Fruit fly (Drosophila melanogaster) whole organism, embryonic: ENCODE results near the gene Mbs.
A peak's percentile ranks its signal among the peaks of the same experiment; 100 is the strongest.

Source experiments
- E2f2 ChIP-seq: fragments of 200-800 bp; sonication (Bioruptor generic); IDR thresholded peaks from 2 replicates; pipeline ENCODE4 v1.3.6; 2022; ENCODE audit warnings: missing biosample characterization, missing genetic modification characterization
- HLHmδ ChIP-seq: fragments of 200-800 bp; sonication (Bioruptor generic); optimal IDR thresholded peaks from 2 replicates; lab custom pipeline; 2018; ENCODE audit warnings: missing biosample characterization, mild to moderate bottlenecking, missing genetic modification characterization, moderate library complexity
- Hmr ChIP-seq: fragments of 200-800 bp; sonication (Bioruptor generic); optimal IDR thresholded peaks from 3 replicates; lab custom pipeline; 2017; ENCODE audit warnings: mild to moderate bottlenecking, missing biosample characterization, missing genetic modification reagents, missing genetic modification characterization
- Stat92E ChIP-seq, 3 experiments: fragments of >200 bp in 2 of 3; fragments of 200-800 bp in 1 of 3; sonication (Bioruptor generic) in 1 of 3; optimal IDR thresholded peaks; 2 replicates each; lab custom pipeline; 2017 to 2019; ENCODE audit warnings: missing biosample characterization in 3 of 3, missing genetic modification characterization in 3 of 3, mild to moderate bottlenecking in 1 of 3, moderate library complexity in 1 of 3
- hb ChIP-seq: fragments of 200-800 bp; sonication (Bioruptor generic); IDR thresholded peaks from 3 replicates; pipeline ENCODE4 v1.3.6; 2022; ENCODE audit warnings: missing biosample characterization, missing genetic modification characterization; ENCODE audit not compliant: partially characterized antibody
- inv ChIP-seq: fragments of 200-800 bp; sonication (Bioruptor generic); IDR thresholded peaks from 2 replicates; pipeline ENCODE4 v1.3.6; 2022; ENCODE audit warnings: missing biosample characterization, missing genetic modification characterization; ENCODE audit not compliant: partially characterized antibody
- odd ChIP-seq: fragments of 200-800 bp; sonication (Bioruptor generic); optimal IDR thresholded peaks from 2 replicates; lab custom pipeline; 2017; ENCODE audit warnings: missing biosample characterization, mild to moderate bottlenecking, missing genetic modification characterization
- tll ChIP-seq, 2 experiments: fragments of 200-800 bp in 1 of 2; fragments of >200 bp in 1 of 2; sonication (Bioruptor generic) in 1 of 2; optimal IDR thresholded peaks; 2 replicates each; lab custom pipeline; 2017 to 2019; ENCODE audit warnings: missing biosample characterization in 2 of 2, missing genetic modification characterization in 2 of 2, mild to moderate bottlenecking in 1 of 2, moderate library complexity in 1 of 2
- zf30C ChIP-seq: fragments of 200-800 bp; sonication (Bioruptor generic); optimal IDR thresholded peaks from 3 replicates; lab custom pipeline; 2018; ENCODE audit warnings: missing biosample characterization, mild to moderate bottlenecking, missing genetic modification characterization

DNA sequence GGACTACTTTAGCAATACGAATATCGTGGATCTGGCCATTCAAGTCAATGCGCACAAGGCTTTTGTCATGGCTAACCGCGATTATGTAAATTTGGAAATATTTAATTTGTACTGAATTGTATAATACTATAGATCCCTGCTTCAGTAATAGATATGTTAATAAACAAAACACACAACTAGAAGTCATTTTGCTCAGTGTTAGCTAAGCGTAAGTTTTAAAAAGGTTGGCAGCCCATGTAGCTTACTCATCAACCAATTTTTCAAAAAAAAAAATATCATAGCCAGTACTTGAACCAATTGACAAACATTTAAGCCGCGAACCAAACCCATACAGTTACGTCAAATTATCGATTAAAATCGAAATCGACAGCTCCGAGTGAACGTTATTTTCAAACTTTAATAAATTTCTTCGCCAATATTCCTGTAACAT lies 14.7 kb upstream of the Mbs start:
- TF ChIP-seq zf30C (peak; percentile 99), HLHmδ (GFP tag; lab: Kevin White, UChicago) (no peak), E2f2 (GFP tag; lab: Robert Waterston, UW) (peak; percentile 70), Stat92E (GFP tag; optimal IDR thresholded peaks at IDR 0.05; lab: Kevin White, UChicago) (peak in 1 of 3 experiments; percentile 17), odd (GFP tag; lab: Kevin White, UChicago) (peak; percentile 65), inv (GFP tag; lab: Robert Waterston, UW) (no peak; the same call in 1 of the 2 replicates), Hmr (GFP tag; lab: Kevin White, UChicago) (peak; percentile 93), hb (GFP tag; lab: Robert Waterston, UW) (peak; percentile 45; the same call in 1 of the 3 replicates), tll (GFP tag; optimal IDR thresholded peaks at IDR 0.05; lab: Kevin White, UChicago) (peak in 1 of 2 experiments; percentile 19)
